Fruit fly (Drosophila melanogaster) whole organism, embryonic: ENCODE data around the gene ct.

Source experiments
- Atf3 ChIP-seq: fragments of 200-800 bp; sonication (Bioruptor generic); optimal IDR thresholded peaks from 3 replicates; lab custom pipeline; 2016; ENCODE audit warnings: missing biosample characterization, missing genetic modification characterization
- BtbVII ChIP-seq: fragments of 200-800 bp; sonication (Bioruptor generic); optimal IDR thresholded peaks from 3 replicates; lab custom pipeline; 2017; ENCODE audit warnings: missing biosample characterization, mild to moderate bottlenecking, missing genetic modification characterization
- CG1024 ChIP-seq: fragments of 200-800 bp; sonication (Bioruptor generic); IDR thresholded peaks from 2 replicates; pipeline ENCODE4 v1.3.6; 2022; ENCODE audit warnings: missing biosample characterization, missing genetic modification characterization
- CG10274 ChIP-seq: fragments of 200-800 bp; sonication (Bioruptor generic); optimal IDR thresholded peaks from 3 replicates; lab custom pipeline; 2017; ENCODE audit warnings: missing biosample characterization, mild to moderate bottlenecking, missing genetic modification characterization
- CG10431 ChIP-seq: fragments of 200-800 bp; sonication (Bioruptor generic); optimal IDR thresholded peaks from 3 replicates; lab custom pipeline; 2018; ENCODE audit warnings: missing biosample characterization, mild to moderate bottlenecking, missing genetic modification characterization
- CG10565 ChIP-seq: fragments of 200-800 bp; sonication (Bioruptor generic); optimal IDR thresholded peaks from 3 replicates; lab custom pipeline; 2016; ENCODE audit warnings: missing biosample characterization, mild to moderate bottlenecking, missing genetic modification characterization
- CG10959 ChIP-seq: fragments of 200-800 bp; sonication (Bioruptor generic); IDR thresholded peaks from 2 replicates; pipeline ENCODE4 v1.3.6; 2022; ENCODE audit warnings: missing biosample characterization, missing genetic modification characterization
- CG11560 ChIP-seq: fragments of 200-800 bp; sonication (Bioruptor generic); IDR thresholded peaks from 3 replicates; pipeline ENCODE4 v1.3.6; 2022; ENCODE audit warnings: missing biosample characterization, missing genetic modification characterization
- CG14860 ChIP-seq: fragments of 200-800 bp; sonication (Bioruptor generic); IDR thresholded peaks from 3 replicates; pipeline ENCODE4 v1.3.6; 2022; ENCODE audit warnings: missing biosample characterization, missing genetic modification characterization; ENCODE audit not compliant: partially characterized antibody
- CG14965 ChIP-seq: fragments of 200-800 bp; sonication (Bioruptor generic); optimal IDR thresholded peaks from 2 replicates; lab custom pipeline; 2016; ENCODE audit warnings: missing biosample characterization, missing genetic modification characterization, borderline replicate concordance
- CG17829 ChIP-seq: fragments of 200-800 bp; optimal IDR thresholded peaks from 2 replicates; lab custom pipeline; 2019; ENCODE audit warnings: missing biosample characterization, mild to moderate bottlenecking, missing genetic modification characterization, moderate library complexity
- CG2120 ChIP-seq: fragments of 200-800 bp; sonication (Bioruptor generic); optimal IDR thresholded peaks from 3 replicates; lab custom pipeline; 2016; ENCODE audit warnings: missing biosample characterization, missing genetic modification characterization
- CG4730 ChIP-seq: fragments of 200-800 bp; sonication (Bioruptor generic); IDR thresholded peaks from 2 replicates; pipeline ENCODE4 v1.3.6; 2022; ENCODE audit warnings: missing biosample characterization, missing genetic modification characterization
- CG6689 ChIP-seq: fragments of 200-800 bp; sonication (Bioruptor generic); IDR thresholded peaks from 2 replicates; pipeline ENCODE4 v1.3.6; 2022; ENCODE audit warnings: missing biosample characterization, missing genetic modification characterization
- CG7786 ChIP-seq: fragments of 200-800 bp; sonication (Bioruptor generic); optimal IDR thresholded peaks from 2 replicates; lab custom pipeline; 2016; ENCODE audit warnings: missing biosample characterization, missing genetic modification characterization
- CG7839 ChIP-seq: fragments of 200-800 bp; sonication (Bioruptor generic); optimal IDR thresholded peaks from 3 replicates; lab custom pipeline; 2018; ENCODE audit warnings: missing biosample characterization, mild to moderate bottlenecking, missing genetic modification characterization, moderate library complexity
- CG8388 ChIP-seq: fragments of 200-800 bp; sonication (Bioruptor generic); optimal IDR thresholded peaks from 2 replicates; lab custom pipeline; 2019; ENCODE audit warnings: missing biosample characterization, mild to moderate bottlenecking, missing genetic modification characterization, moderate library complexity
- CG9797 ChIP-seq: fragments of 200-800 bp; sonication (Bioruptor generic); optimal IDR thresholded peaks from 3 replicates; lab custom pipeline; 2018; ENCODE audit warnings: missing biosample characterization, mild to moderate bottlenecking, missing genetic modification characterization
- D ChIP-seq, 2 experiments: fragments of 200-800 bp in 1 of 2; fragments of >200 bp in 1 of 2; sonication (Bioruptor generic) in 1 of 2; optimal IDR thresholded peaks; 2 replicates in 1 of 2; 3 replicates in 1 of 2; lab custom pipeline; 2017; ENCODE audit warnings: mild to moderate bottlenecking in 1 of 2, missing biosample characterization in 1 of 2, missing genetic modification characterization in 1 of 2, missing genetic modification reagents in 1 of 2
- Dip2 ChIP-seq: fragments of 200-800 bp; sonication (Bioruptor generic); IDR thresholded peaks from 2 replicates; pipeline ENCODE4 v1.3.6; 2022; ENCODE audit warnings: missing biosample characterization, missing genetic modification characterization
- GATAe ChIP-seq: fragments of 200-800 bp; sonication (Bioruptor generic); conservative IDR thresholded peaks from 2 replicates; pipeline ENCODE4 v1.3.6; 2022; ENCODE audit warnings: missing biosample characterization, missing genetic modification characterization
- Gsc ChIP-seq: fragments of 200-800 bp; sonication (Bioruptor generic); IDR thresholded peaks from 2 replicates; pipeline ENCODE4 v1.3.6; 2022; ENCODE audit warnings: missing biosample characterization, missing genetic modification characterization
- Lim3 ChIP-seq: fragments of 200-800 bp; sonication (Bioruptor generic); IDR thresholded peaks from 2 replicates; pipeline ENCODE4 v1.3.6; 2022; ENCODE audit warnings: missing biosample characterization, missing genetic modification characterization
- Neu2 ChIP-seq: fragments of 200-800 bp; sonication (Bioruptor generic); optimal IDR thresholded peaks from 3 replicates; lab custom pipeline; 2016; ENCODE audit warnings: missing biosample characterization, missing genetic modification characterization, borderline replicate concordance
- Optix ChIP-seq: fragments of 200-800 bp; sonication (Bioruptor generic); IDR thresholded peaks from 3 replicates; pipeline ENCODE4 v1.3.6; 2022; ENCODE audit warnings: missing biosample characterization, missing genetic modification characterization
- Ptx1 ChIP-seq: fragments of 200-800 bp; sonication (Bioruptor generic); IDR thresholded peaks from 2 replicates; pipeline ENCODE4 v1.3.6; 2022; ENCODE audit warnings: missing biosample characterization, missing genetic modification characterization
- Ravus ChIP-seq: fragments of 200-800 bp; sonication (Bioruptor generic); IDR thresholded peaks from 2 replicates; pipeline ENCODE4 v1.3.6; 2022; ENCODE audit warnings: missing biosample characterization, missing genetic modification characterization
- Vsx1 ChIP-seq: fragments of 200-800 bp; sonication (Bioruptor generic); optimal IDR thresholded peaks from 2 replicates; lab custom pipeline; 2017; ENCODE audit warnings: missing biosample characterization, mild to moderate bottlenecking, missing genetic modification characterization, missing genetic modification reagents
- Xbp1 ChIP-seq: fragments of 200-800 bp; sonication (Bioruptor generic); optimal IDR thresholded peaks from 3 replicates; lab custom pipeline; 2016; ENCODE audit warnings: missing biosample characterization, mild to moderate bottlenecking, missing genetic modification characterization
- Xrp1 ChIP-seq: fragments of 200-800 bp; sonication (Bioruptor generic); IDR thresholded peaks from 2 replicates; pipeline ENCODE4 v1.3.6; 2022; ENCODE audit warnings: missing biosample characterization, missing genetic modification characterization
- bowl ChIP-seq: fragments of 200-800 bp; sonication (Bioruptor generic); IDR thresholded peaks from 2 replicates; pipeline ENCODE4 v1.3.6; 2022; ENCODE audit warnings: missing biosample characterization, missing genetic modification characterization
- cad ChIP-seq: fragments of >200 bp; optimal IDR thresholded peaks from 2 replicates; lab custom pipeline; 2017; ENCODE audit warnings: missing biosample characterization, missing genetic modification characterization
- eyg ChIP-seq: fragments of 200-800 bp; sonication (Bioruptor generic); optimal IDR thresholded peaks from 3 replicates; lab custom pipeline; 2016; ENCODE audit warnings: missing biosample characterization, missing genetic modification characterization
- h ChIP-seq: fragments of >200 bp; optimal IDR thresholded peaks from 2 replicates; lab custom pipeline; 2017
- kah ChIP-seq: fragments of 200-800 bp; sonication (Bioruptor generic); optimal IDR thresholded peaks from 2 replicates; lab custom pipeline; 2018; ENCODE audit warnings: missing biosample characterization, mild to moderate bottlenecking, missing genetic modification characterization
- lola ChIP-seq, 3 experiments: fragments of >200 bp in 2 of 3; fragments of 200-800 bp in 1 of 3; sonication (Bioruptor generic) in 1 of 3; optimal IDR thresholded peaks; 2 replicates each; lab custom pipeline; 2017 to 2019; ENCODE audit warnings: missing biosample characterization in 3 of 3, missing genetic modification characterization in 3 of 3, mild to moderate bottlenecking in 1 of 3, moderate library complexity in 1 of 3
- nerfin-2 ChIP-seq: fragments of 200-800 bp; sonication (Bioruptor generic); IDR thresholded peaks from 2 replicates; pipeline ENCODE4 v1.3.6; 2022; ENCODE audit warnings: missing biosample characterization, missing genetic modification characterization; ENCODE audit not compliant: partially characterized antibody
- pan ChIP-seq, 4 experiments: fragments of >200 bp in 3 of 4; fragments of 200-800 bp in 1 of 4; sonication (Bioruptor generic) in 1 of 4; optimal IDR thresholded peaks in 3 of 4; IDR thresholded peaks in 1 of 4; 2 replicates each; pipeline versions ENCODE4 v1.3.6 to Lab custom; 2017 to 2022; ENCODE audit warnings: missing biosample characterization in 2 of 4, missing genetic modification characterization in 2 of 4, mixed read lengths in 1 of 4
- pum ChIP-seq: fragments of 200-800 bp; sonication (Bioruptor generic); optimal IDR thresholded peaks from 2 replicates; lab custom pipeline; 2016; ENCODE audit warnings: missing biosample characterization, missing genetic modification characterization
- salm ChIP-seq: fragments of 200-800 bp; sonication (Bioruptor generic); optimal IDR thresholded peaks from 2 replicates; lab custom pipeline; 2018; ENCODE audit warnings: missing biosample characterization, mild to moderate bottlenecking, missing genetic modification characterization
- sc ChIP-seq, 3 experiments: fragments of >200 bp in 2 of 3; fragments of 200-800 bp in 1 of 3; sonication (Bioruptor generic) in 1 of 3; optimal IDR thresholded peaks; 2 replicates in 2 of 3; 3 replicates in 1 of 3; lab custom pipeline; 2017; ENCODE audit warnings: mild to moderate bottlenecking in 1 of 3, missing biosample characterization in 1 of 3, missing genetic modification characterization in 1 of 3, missing genetic modification reagents in 1 of 3
- shn ChIP-seq: fragments of 200-800 bp; sonication (Bioruptor generic); optimal IDR thresholded peaks from 3 replicates; lab custom pipeline; 2016; ENCODE audit warnings: missing biosample characterization, missing genetic modification characterization
- sima ChIP-seq: fragments of 200-800 bp; sonication (Bioruptor generic); optimal IDR thresholded peaks from 2 replicates; lab custom pipeline; 2016; ENCODE audit warnings: missing biosample characterization, missing genetic modification characterization
- so ChIP-seq: fragments of 200-800 bp; sonication (Bioruptor generic); IDR thresholded peaks from 3 replicates; pipeline ENCODE4 v1.3.6; 2022; ENCODE audit warnings: missing biosample characterization, missing genetic modification characterization
- sqz ChIP-seq: fragments of 200-800 bp; sonication (Bioruptor generic); optimal IDR thresholded peaks from 3 replicates; lab custom pipeline; 2018; ENCODE audit warnings: missing biosample characterization, mild to moderate bottlenecking, missing genetic modification characterization
- zfh2 ChIP-seq: fragments of 200-800 bp; sonication (Bioruptor generic); optimal IDR thresholded peaks from 2 replicates; lab custom pipeline; 2016; ENCODE audit warnings: missing biosample characterization, missing genetic modification characterization

Gene ct

DNA sequence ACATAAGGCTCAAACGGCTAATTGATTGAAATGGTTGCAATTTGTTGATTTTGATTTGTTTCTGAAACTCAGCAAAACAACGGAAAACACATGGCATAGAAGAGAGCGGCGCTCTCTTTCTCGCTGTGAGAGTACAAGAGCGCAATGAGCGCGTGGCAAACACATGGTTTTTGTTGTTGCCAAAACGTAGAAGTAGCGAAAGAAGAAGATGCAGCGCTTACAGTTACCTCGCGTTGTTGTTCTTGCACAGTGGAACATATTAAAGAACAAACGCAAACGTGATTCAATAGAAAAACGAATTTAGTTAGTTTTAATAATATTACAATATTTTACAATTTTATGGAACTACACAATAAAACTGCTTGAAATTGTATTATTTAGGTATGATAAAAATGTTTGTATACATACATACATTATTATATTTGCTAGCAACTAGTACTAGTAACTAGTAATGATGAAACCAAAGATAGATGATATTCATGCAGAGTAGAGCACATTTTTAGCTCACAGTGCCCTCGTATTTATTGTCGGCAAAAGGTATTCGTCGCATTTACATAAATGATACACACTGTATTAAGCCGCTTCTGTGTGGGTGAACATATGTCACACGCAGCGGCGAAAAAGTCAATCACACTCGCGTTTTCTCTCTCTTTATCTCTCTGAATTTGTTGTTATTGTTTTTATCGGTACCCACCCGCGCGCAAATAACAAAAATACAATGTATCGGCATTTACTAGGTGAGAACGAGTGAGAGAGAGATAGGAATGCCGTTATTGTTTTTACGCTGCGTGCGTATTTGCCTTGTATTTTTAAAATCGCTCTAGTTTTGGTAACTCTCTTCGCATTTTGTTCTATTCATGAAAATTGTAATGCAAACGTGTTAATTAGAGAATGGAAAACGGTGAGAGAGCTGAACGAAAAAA is 97.2 kb downstream of the ct start (continued):
- TF ChIP-seq CG7786 (peak; percentile 80), CG9797 (GFP tag; lab: Kevin White, UChicago) (peak; percentile 24), Atf3 (GFP tag; lab: Kevin White, UChicago) (peak; percentile 63), BtbVII (peak; percentile 94), eyg (GFP tag; lab: Kevin White, UChicago) (peak; percentile 22), CG10274 (GFP tag; lab: Kevin White, UChicago) (peak; percentile 87), Ravus (GFP tag; lab: Robert Waterston, UW) (peak; percentile 61), CG10959 (GFP tag; lab: Robert Waterston, UW) (peak; percentile 66; the same call in 1 of the 2 replicates), Ptx1 (peak; percentile 89), CG14965 (no peak), CG4730 (GFP tag; lab: Robert Waterston, UW) (peak; percentile 76), sima (GFP tag; lab: Kevin White, UChicago) (no peak), nerfin-2 (GFP tag; lab: Robert Waterston, UW) (no peak), cad (GFP tag; lab: Kevin White, UChicago) (no peak), CG7839 (tag; lab: Kevin White, UChicago) (peak; percentile 97), CG11560 (tag; lab: Robert Waterston, UW) (peak; percentile 73; the same call in 2 of the 3 replicates), CG2120 (peak; percentile 94), CG14860 (GFP tag; lab: Robert Waterston, UW) (no peak), sc (optimal IDR thresholded peaks at IDR 0.05; lab: Kevin White, UChicago) (no peak), sc (GFP tag; optimal IDR thresholded peaks at IDR 0.05; lab: Kevin White, UChicago) (peak; percentile 94), CG17829 (peak; percentile 94), Vsx1 (GFP tag; lab: Kevin White, UChicago) (peak; percentile 83), pum (GFP tag; lab: Kevin White, UChicago) (peak; percentile 77), CG10431 (GFP tag; lab: Kevin White, UChicago) (peak; percentile 82), Xbp1 (GFP tag; lab: Kevin White, UChicago) (peak; percentile 93), CG8388 (peak; percentile 93), lola (GFP tag; optimal IDR thresholded peaks at IDR 0.05; lab: Kevin White, UChicago) (peak in 1 of 3 experiments; percentile 94), salm (tag; lab: Kevin White, UChicago) (peak; percentile 89), shn (GFP tag; lab: Kevin White, UChicago) (peak; percentile 75), Gsc (GFP tag; lab: Robert Waterston, UW) (0 out of 2 replicates have a peak, but pooled peaks have one; percentile 42), pan (optimal IDR thresholded peaks at IDR 0.05; lab: Kevin White, UChicago) (no peak), pan (GFP tag; optimal IDR thresholded peaks at IDR 0.05 in 1 of 2, IDR thresholded peaks at IDR 0.05 in 1 of 2) (peak in 1 of 2 experiments; percentile 85), CG6689 (GFP tag; lab: Robert Waterston, UW) (peak; percentile 91), Xrp1 (GFP tag; lab: Robert Waterston, UW) (peak; percentile 86), bowl (GFP tag; lab: Robert Waterston, UW) (peak; percentile 65; the same call in 1 of the 2 replicates), CG10565 (peak; percentile 65), so (GFP tag; lab: Robert Waterston, UW) (peak; percentile 84; the same call in 2 of the 3 replicates), CG1024 (GFP tag; lab: Robert Waterston, UW) (no peak), zfh2 (GFP tag; lab: Kevin White, UChicago) (peak; percentile 84), GATAe (peak; percentile 53; the same call in 1 of the 2 replicates), D (optimal IDR thresholded peaks at IDR 0.05; lab: Kevin White, UChicago) (no peak), D (GFP tag; optimal IDR thresholded peaks at IDR 0.05; lab: Kevin White, UChicago) (peak; percentile 95), sqz (peak; percentile 26), h (lab: Kevin White, UChicago) (no peak), Optix (GFP tag; lab: Robert Waterston, UW) (peak; percentile 55; the same call in 1 of the 3 replicates), kah (GFP tag; lab: Kevin White, UChicago) (peak; percentile 70), Dip2 (no peak), Lim3 (0 out of 2 replicates have a peak, but pooled peaks have one; percentile 51), Neu2 (GFP tag; lab: Kevin White, UChicago) (no peak)
